Worm (Caenorhabditis elegans): ENCODE results near the gene cbp-3.

ce11 chrIII:9932091-9932490, 18.3 kb downstream of the cbp-3 start, which contains the start of gene dec-7:
- TF ChIP-seq ceh-83 (GFP tag; optimal IDR thresholded peaks at IDR 0.05) (no peak), mab-5 (tag; optimal IDR thresholded peaks at IDR 0.05) (no peak), mep-1 (tag; optimal IDR thresholded peaks at IDR 0.05) (no peak), ztf-11 (tag; optimal IDR thresholded peaks at IDR 0.05) (no peak), snpc-4 (tag; optimal IDR thresholded peaks at IDR 0.05) (no peak)
